Fruit fly (Drosophila melanogaster) whole organism, prepupa: ENCODE results near the gene CG13043.

Experiments
- Blimp-1 ChIP-seq: fragments of 200-800 bp; sonication (Bioruptor generic); optimal IDR thresholded peaks from 3 replicates; lab custom pipeline; 2017; ENCODE audit warnings: missing biosample characterization, missing genetic modification characterization, mild to moderate bottlenecking, moderate library complexity, missing genetic modification reagents
- CG11294 ChIP-seq: fragments of 200-800 bp; sonication (Bioruptor generic); IDR thresholded peaks from 2 replicates; pipeline ENCODE4 v1.3.6; 2022; ENCODE audit warnings: missing biosample characterization, missing genetic modification characterization
- CG11762 ChIP-seq: fragments of 200-800 bp; sonication (Bioruptor generic); optimal IDR thresholded peaks from 3 replicates; lab custom pipeline; 2016; ENCODE audit warnings: missing biosample characterization, missing genetic modification characterization; ENCODE audit not compliant: insufficient read depth
- CG15336 ChIP-seq: fragments of 200-800 bp; sonication (Bioruptor generic); IDR thresholded peaks from 2 replicates; pipeline ENCODE4 v1.3.6; 2022; ENCODE audit warnings: missing biosample characterization, missing genetic modification characterization
- CG16779 ChIP-seq: fragments of 200-800 bp; sonication (Bioruptor generic); optimal IDR thresholded peaks from 3 replicates; lab custom pipeline; 2017; ENCODE audit warnings: missing biosample characterization, mild to moderate bottlenecking, missing genetic modification characterization
- CG32006 ChIP-seq: fragments of 200-800 bp; sonication (Bioruptor generic); optimal IDR thresholded peaks from 3 replicates; lab custom pipeline; 2017; ENCODE audit warnings: missing biosample characterization, mild to moderate bottlenecking, missing genetic modification characterization
- CG7368 ChIP-seq: fragments of 200-800 bp; sonication (Bioruptor generic); optimal IDR thresholded peaks from 3 replicates; lab custom pipeline; 2016; ENCODE audit warnings: missing biosample characterization, missing genetic modification characterization
- CG8632 ChIP-seq: fragments of 200-800 bp; sonication (Bioruptor generic); optimal IDR thresholded peaks from 3 replicates; lab custom pipeline; 2016; ENCODE audit warnings: missing biosample characterization, missing genetic modification characterization
- CG9139 ChIP-seq: fragments of 200-800 bp; sonication (Bioruptor generic); optimal IDR thresholded peaks from 3 replicates; lab custom pipeline; 2017; ENCODE audit warnings: missing biosample characterization, mild to moderate bottlenecking, missing genetic modification characterization
- Sox15 ChIP-seq: fragments of 200-800 bp; sonication (Bioruptor generic); optimal IDR thresholded peaks from 3 replicates; lab custom pipeline; 2016; ENCODE audit warnings: missing biosample characterization, missing genetic modification characterization
- fd85E ChIP-seq: fragments of 200-800 bp; sonication (Bioruptor generic); optimal IDR thresholded peaks from 3 replicates; lab custom pipeline; 2016; ENCODE audit warnings: missing biosample characterization, missing genetic modification characterization
- fkh ChIP-seq: fragments of 200-800 bp; sonication (Bioruptor generic); optimal IDR thresholded peaks from 3 replicates; lab custom pipeline; 2017; ENCODE audit warnings: missing biosample characterization, mild to moderate bottlenecking, missing genetic modification characterization, moderate library complexity
- net ChIP-seq: fragments of 200-800 bp; sonication (Bioruptor generic); optimal IDR thresholded peaks from 3 replicates; lab custom pipeline; 2016; ENCODE audit warnings: missing biosample characterization, missing genetic modification characterization

DNA sequence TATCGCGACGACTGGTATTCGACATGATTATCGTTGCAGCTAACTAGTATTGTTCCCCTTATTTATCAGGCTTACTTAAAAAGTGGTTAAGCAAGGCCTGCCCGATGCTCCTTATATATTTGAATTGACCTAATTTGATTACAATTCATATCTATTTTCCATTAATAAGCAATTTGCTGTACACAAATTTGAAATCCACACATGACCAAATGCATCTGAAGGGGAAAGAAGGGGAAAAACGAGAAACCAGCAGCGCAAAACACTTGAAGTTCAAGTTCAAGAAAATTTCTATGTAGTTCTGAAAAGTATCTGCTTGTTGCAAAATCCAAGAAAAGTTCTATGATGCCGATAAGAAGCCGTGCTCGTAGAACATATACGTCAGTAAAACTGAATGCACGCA is 21.0 kb upstream of the CG13043 start, which contains the start of the genes CG13040 and CG13039:
- TF ChIP-seq fd85E (GFP tag; lab: Kevin White, UChicago) = no peak
- TF ChIP-seq CG7368 (GFP tag; lab: Kevin White, UChicago) = no peak
- no peak for TF ChIP-seq CG8632 (GFP tag; lab: Kevin White, UChicago)
- TF ChIP-seq CG9139 (GFP tag; lab: Kevin White, UChicago) = no peak
- TF ChIP-seq fkh (GFP tag; lab: Kevin White, UChicago) = no peak
- no peak for TF ChIP-seq CG16779 (tag; lab: Kevin White, UChicago)
- TF ChIP-seq CG11762 (GFP tag; lab: Kevin White, UChicago) = no peak
- TF ChIP-seq CG32006 (GFP tag; lab: Kevin White, UChicago) = no peak
- no peak for TF ChIP-seq net (GFP tag; lab: Kevin White, UChicago)
- no peak for TF ChIP-seq Sox15 (GFP tag; lab: Kevin White, UChicago)
- no peak for TF ChIP-seq CG15336 (GFP tag; lab: Robert Waterston, UW)
- TF ChIP-seq Blimp-1 (GFP tag; lab: Kevin White, UChicago) = no peak
- no peak for TF ChIP-seq CG11294
